Fruit fly (Drosophila melanogaster) whole organism, embryonic: ENCODE measurements around the gene cry.

Experiments used
- Ada2b ChIP-seq: fragments of 200-800 bp; sonication (Bioruptor generic); IDR thresholded peaks from 2 replicates; pipeline ENCODE4 v1.3.6; 2022; ENCODE audit warnings: missing biosample characterization, missing genetic modification characterization
- Asciz ChIP-seq: fragments of 200-800 bp; sonication (Bioruptor generic); optimal IDR thresholded peaks from 2 replicates; lab custom pipeline; 2017; ENCODE audit warnings: missing biosample characterization, mild to moderate bottlenecking, missing genetic modification characterization, missing genetic modification reagents
- Bgb ChIP-seq: fragments of 200-800 bp; sonication (Bioruptor generic); IDR thresholded peaks from 2 replicates; pipeline ENCODE4 v1.3.6; 2022; ENCODE audit warnings: missing biosample characterization, missing genetic modification characterization; ENCODE audit not compliant: partially characterized antibody
- Blimp-1 ChIP-seq: fragments of 200-800 bp; sonication (Bioruptor generic); optimal IDR thresholded peaks from 3 replicates; lab custom pipeline; 2018; ENCODE audit warnings: missing biosample characterization, missing genetic modification characterization, mild to moderate bottlenecking, moderate library complexity, missing genetic modification reagents
- C15 ChIP-seq: fragments of 200-800 bp; sonication (Bioruptor generic); IDR thresholded peaks from 3 replicates; pipeline ENCODE4 v1.3.6; 2022; ENCODE audit warnings: missing biosample characterization, missing genetic modification characterization
- CG10209 ChIP-seq: fragments of 200-800 bp; sonication (Bioruptor generic); optimal IDR thresholded peaks from 3 replicates; lab custom pipeline; 2017; ENCODE audit warnings: missing biosample characterization, mild to moderate bottlenecking, missing genetic modification characterization, missing genetic modification reagents
- CG11398 ChIP-seq: fragments of 200-800 bp; sonication (Bioruptor generic); optimal IDR thresholded peaks from 2 replicates; lab custom pipeline; 2016; ENCODE audit warnings: missing biosample characterization, missing genetic modification characterization
- CG12155 ChIP-seq: fragments of 200-800 bp; sonication (Bioruptor generic); optimal IDR thresholded peaks from 3 replicates; lab custom pipeline; 2016; ENCODE audit warnings: missing biosample characterization, missing genetic modification characterization
- CG12391 ChIP-seq: fragments of 200-800 bp; sonication (Bioruptor generic); optimal IDR thresholded peaks from 3 replicates; lab custom pipeline; 2018; ENCODE audit warnings: missing biosample characterization, mild to moderate bottlenecking, missing genetic modification characterization, moderate library complexity
- CG1603 ChIP-seq: fragments of 200-800 bp; sonication (Bioruptor generic); optimal IDR thresholded peaks from 2 replicates; lab custom pipeline; 2019; ENCODE audit warnings: missing biosample characterization, mild to moderate bottlenecking, missing genetic modification characterization, moderate library complexity
- CG17912 ChIP-seq: fragments of 200-800 bp; sonication (Bioruptor generic); optimal IDR thresholded peaks from 2 replicates; lab custom pipeline; 2018; ENCODE audit warnings: missing biosample characterization, mild to moderate bottlenecking, missing genetic modification characterization
- CG18619 ChIP-seq: fragments of 200-800 bp; sonication (Bioruptor generic); optimal IDR thresholded peaks from 3 replicates; lab custom pipeline; 2017; ENCODE audit warnings: missing biosample characterization, mild to moderate bottlenecking, missing genetic modification characterization
- CG31388 ChIP-seq: fragments of 200-800 bp; sonication (Bioruptor generic); optimal IDR thresholded peaks from 2 replicates; lab custom pipeline; 2016; ENCODE audit warnings: missing biosample characterization, missing genetic modification characterization
- CG32532 ChIP-seq: fragments of 200-800 bp; sonication (Bioruptor generic); IDR thresholded peaks from 2 replicates; pipeline ENCODE4 v1.3.6; 2022; ENCODE audit warnings: missing biosample characterization, missing genetic modification characterization
- CG32767 ChIP-seq: fragments of 200-800 bp; sonication (Bioruptor generic); IDR thresholded peaks from 2 replicates; pipeline ENCODE4 v1.3.6; 2022; ENCODE audit warnings: missing biosample characterization, missing genetic modification characterization
- CG3281 ChIP-seq: fragments of 200-800 bp; sonication (Bioruptor generic); optimal IDR thresholded peaks from 3 replicates; lab custom pipeline; 2017; ENCODE audit warnings: missing biosample characterization, mild to moderate bottlenecking, missing genetic modification characterization
- CG34224 ChIP-seq: fragments of 200-800 bp; sonication (Bioruptor generic); IDR thresholded peaks from 3 replicates; pipeline ENCODE4 v1.3.6; 2022; ENCODE audit warnings: missing biosample characterization, missing genetic modification characterization; ENCODE audit not compliant: partially characterized antibody
- CG3838 ChIP-seq: fragments of 200-800 bp; sonication (Bioruptor generic); optimal IDR thresholded peaks from 3 replicates; lab custom pipeline; 2016; ENCODE audit warnings: missing biosample characterization, missing genetic modification characterization
- CG4328 ChIP-seq: fragments of 200-800 bp; sonication (Bioruptor generic); optimal IDR thresholded peaks from 3 replicates; lab custom pipeline; 2017; ENCODE audit warnings: missing biosample characterization, missing genetic modification reagents, missing genetic modification characterization
- CG6654 ChIP-seq: fragments of 200-800 bp; sonication (Bioruptor generic); optimal IDR thresholded peaks from 2 replicates; lab custom pipeline; 2017; ENCODE audit warnings: missing biosample characterization, mild to moderate bottlenecking, missing genetic modification characterization
- CG8281 ChIP-seq: fragments of 200-800 bp; sonication (Bioruptor generic); optimal IDR thresholded peaks from 2 replicates; lab custom pipeline; 2018; ENCODE audit warnings: missing biosample characterization, mild to moderate bottlenecking, missing genetic modification characterization, moderate library complexity
- CG9817 ChIP-seq: fragments of 200-800 bp; sonication (Bioruptor generic); optimal IDR thresholded peaks from 2 replicates; lab custom pipeline; 2018; ENCODE audit warnings: missing biosample characterization, mild to moderate bottlenecking, missing genetic modification characterization, moderate library complexity
- CoRest ChIP-seq: fragments of 200-800 bp; sonication (Bioruptor generic); optimal IDR thresholded peaks from 3 replicates; lab custom pipeline; 2018; ENCODE audit warnings: missing biosample characterization, mild to moderate bottlenecking, missing genetic modification characterization, moderate library complexity
- Dek ChIP-seq: fragments of 200-800 bp; sonication (Bioruptor generic); optimal IDR thresholded peaks from 3 replicates; lab custom pipeline; 2019; ENCODE audit warnings: missing biosample characterization, mild to moderate bottlenecking, missing genetic modification characterization, moderate library complexity
- Eip74EF ChIP-seq, 2 experiments: fragments of 200-800 bp in 1 of 2; fragments of >200 bp in 1 of 2; sonication (Bioruptor generic) in 1 of 2; optimal IDR thresholded peaks; 2 replicates each; lab custom pipeline; 2017 to 2019; ENCODE audit warnings: missing biosample characterization in 2 of 2, missing genetic modification characterization in 2 of 2, mild to moderate bottlenecking in 1 of 2, moderate library complexity in 1 of 2
- HLH4C ChIP-seq: fragments of 200-800 bp; sonication (Bioruptor generic); IDR thresholded peaks from 3 replicates; pipeline ENCODE4 v1.3.6; 2022; ENCODE audit warnings: missing biosample characterization, missing genetic modification characterization; ENCODE audit not compliant: partially characterized antibody
- MBD-R2 ChIP-seq: fragments of 200-800 bp; sonication (Bioruptor generic); IDR thresholded peaks from 2 replicates; pipeline ENCODE4 v1.3.6; 2022; ENCODE audit warnings: missing biosample characterization, missing genetic modification characterization
- NC2β ChIP-seq: fragments of 200-800 bp; sonication (Bioruptor generic); optimal IDR thresholded peaks from 2 replicates; lab custom pipeline; 2016; ENCODE audit warnings: missing biosample characterization, missing genetic modification characterization
- Oli ChIP-seq: fragments of 200-800 bp; sonication (Bioruptor generic); optimal IDR thresholded peaks from 2 replicates; lab custom pipeline; 2018; ENCODE audit warnings: missing biosample characterization, mild to moderate bottlenecking, missing genetic modification characterization, moderate library complexity
- al ChIP-seq: fragments of 200-800 bp; sonication (Bioruptor generic); IDR thresholded peaks from 2 replicates; pipeline ENCODE4 v1.3.6; 2022; ENCODE audit warnings: missing biosample characterization, missing genetic modification characterization
- aop ChIP-seq: fragments of 200-800 bp; sonication (Bioruptor generic); IDR thresholded peaks from 2 replicates; pipeline ENCODE4 v1.3.6; 2022; ENCODE audit warnings: missing biosample characterization, missing genetic modification characterization
- chn ChIP-seq: fragments of 200-800 bp; sonication (Bioruptor generic); optimal IDR thresholded peaks from 2 replicates; lab custom pipeline; 2016; ENCODE audit warnings: missing biosample characterization, missing genetic modification characterization
- dpn ChIP-seq, 2 experiments: fragments of 200-800 bp; sonication (Bioruptor generic); optimal IDR thresholded peaks; 3 replicates each; lab custom pipeline; 2016; ENCODE audit warnings: missing biosample characterization in 2 of 2, missing genetic modification characterization in 2 of 2
- eyg ChIP-seq: fragments of 200-800 bp; sonication (Bioruptor generic); optimal IDR thresholded peaks from 3 replicates; lab custom pipeline; 2016; ENCODE audit warnings: missing biosample characterization, missing genetic modification characterization
- gce ChIP-seq: fragments of 200-800 bp; sonication (Bioruptor generic); IDR thresholded peaks from 3 replicates; pipeline ENCODE4 v1.3.6; 2022; ENCODE audit warnings: missing biosample characterization, missing genetic modification characterization
- gfzf ChIP-seq: fragments of 200-800 bp; sonication (Bioruptor generic); optimal IDR thresholded peaks from 2 replicates; lab custom pipeline; 2016; ENCODE audit warnings: missing biosample characterization, mild to moderate bottlenecking, missing genetic modification characterization, moderate library complexity
- gro ChIP-seq: fragments of 200-800 bp; sonication (Bioruptor generic); optimal IDR thresholded peaks from 2 replicates; lab custom pipeline; 2016; ENCODE audit warnings: missing biosample characterization, missing genetic modification characterization
- hb ChIP-seq: fragments of 200-800 bp; sonication (Bioruptor generic); IDR thresholded peaks from 3 replicates; pipeline ENCODE4 v1.3.6; 2022; ENCODE audit warnings: missing biosample characterization, missing genetic modification characterization; ENCODE audit not compliant: partially characterized antibody
- insv ChIP-seq, 2 experiments: fragments of 200-800 bp; sonication (Bioruptor generic); optimal IDR thresholded peaks; 3 replicates each; lab custom pipeline; 2016 to 2018; ENCODE audit warnings: missing biosample characterization in 2 of 2, missing genetic modification characterization in 2 of 2
- mam ChIP-seq: fragments of 200-800 bp; sonication (Bioruptor generic); optimal IDR thresholded peaks from 3 replicates; lab custom pipeline; 2016; ENCODE audit warnings: missing biosample characterization, missing genetic modification characterization
- mld ChIP-seq: fragments of 200-800 bp; sonication (Bioruptor generic); IDR thresholded peaks from 3 replicates; pipeline ENCODE4 v1.3.6; 2022; ENCODE audit warnings: missing biosample characterization, missing genetic modification characterization; ENCODE audit not compliant: partially characterized antibody
- pnt ChIP-seq: fragments of 200-800 bp; sonication (Bioruptor generic); optimal IDR thresholded peaks from 3 replicates; lab custom pipeline; 2016; ENCODE audit warnings: missing biosample characterization, missing genetic modification characterization
- sens ChIP-seq: fragments of 200-800 bp; sonication (Bioruptor generic); peaks from one replicate; lab custom pipeline; 2016; ENCODE audit warnings: missing biosample characterization, missing genetic modification characterization
- sisA ChIP-seq: fragments of 200-800 bp; sonication (Bioruptor generic); IDR thresholded peaks from 2 replicates; pipeline ENCODE4 v1.3.6; 2022; ENCODE audit warnings: missing biosample characterization, missing genetic modification characterization
- slou ChIP-seq: fragments of 200-800 bp; sonication (Bioruptor generic); optimal IDR thresholded peaks from 3 replicates; lab custom pipeline; 2016; ENCODE audit warnings: missing biosample characterization, missing genetic modification characterization
- stc ChIP-seq: fragments of 200-800 bp; sonication (Bioruptor generic); IDR thresholded peaks from 2 replicates; pipeline ENCODE4 v1.3.6; 2022; ENCODE audit warnings: missing biosample characterization, missing genetic modification characterization
- stwl ChIP-seq: fragments of 200-800 bp; sonication (Bioruptor generic); optimal IDR thresholded peaks from 3 replicates; lab custom pipeline; 2018; ENCODE audit warnings: missing biosample characterization, mild to moderate bottlenecking, missing genetic modification characterization, moderate library complexity
- zen2 ChIP-seq: fragments of 200-800 bp; sonication (Bioruptor generic); IDR thresholded peaks from 3 replicates; pipeline ENCODE4 v1.3.6; 2022; ENCODE audit warnings: missing biosample characterization, missing genetic modification characterization; ENCODE audit not compliant: partially characterized antibody
- zf30C ChIP-seq: fragments of 200-800 bp; sonication (Bioruptor generic); optimal IDR thresholded peaks from 3 replicates; lab custom pipeline; 2018; ENCODE audit warnings: missing biosample characterization, mild to moderate bottlenecking, missing genetic modification characterization

cry gene

dm6 chr3R:19180263-19180893 is 31.6 kb upstream of the cry start, which contains the start of the genes CG5555 and myd (continued):
- TF ChIP-seq CG10209 (GFP tag; lab: Kevin White, UChicago): peak; percentile 8
- peak; percentile 45 for TF ChIP-seq eyg (GFP tag; lab: Kevin White, UChicago)
- no peak for TF ChIP-seq NC2β (GFP tag; lab: Kevin White, UChicago)
- peak; percentile 53; the same call in 1 of the 2 replicates for TF ChIP-seq stc (GFP tag; lab: Robert Waterston, UW)
- no peak for TF ChIP-seq C15
- TF ChIP-seq MBD-R2 (GFP tag; lab: Robert Waterston, UW): peak; percentile 52
- no peak for TF ChIP-seq Asciz (GFP tag; lab: Kevin White, UChicago)
- peak; percentile 77 for TF ChIP-seq Bgb (GFP tag; lab: Robert Waterston, UW)
- TF ChIP-seq sisA (GFP tag; lab: Robert Waterston, UW): no peak
- TF ChIP-seq slou (GFP tag; lab: Kevin White, UChicago): no peak
- peak; percentile 80 for TF ChIP-seq gro (GFP tag; lab: Kevin White, UChicago)
- peak; percentile 38 for TF ChIP-seq chn
- peak; percentile 56 for TF ChIP-seq CG1603
- TF ChIP-seq CG32532 (GFP tag; lab: Robert Waterston, UW): peak; percentile 70
- no peak for TF ChIP-seq CG8281
- TF ChIP-seq CG3838 (GFP tag; lab: Kevin White, UChicago): peak; percentile 42
- no peak for TF ChIP-seq CG4328 (GFP tag; lab: Kevin White, UChicago)
- no peak for TF ChIP-seq CG17912
- TF ChIP-seq Oli (tag; lab: Kevin White, UChicago): no peak
- TF ChIP-seq mld (GFP tag; lab: Robert Waterston, UW): peak; percentile 52; the same call in 1 of the 3 replicates
- no peak for TF ChIP-seq aop
- peak; percentile 21 for TF ChIP-seq CG18619
- TF ChIP-seq stwl: peak; percentile 92
- peak; percentile 21 for TF ChIP-seq CG11398 (GFP tag; lab: Kevin White, UChicago)
- TF ChIP-seq hb: peak; percentile 77
- no peak for TF ChIP-seq CoRest (tag; lab: Kevin White, UChicago)
- peak in 1 of 2 experiments; percentile 5 for TF ChIP-seq Eip74EF (GFP tag; optimal IDR thresholded peaks at IDR 0.05; lab: Kevin White, UChicago)
- peak; percentile 17 for TF ChIP-seq mam (GFP tag; lab: Kevin White, UChicago)
- TF ChIP-seq Blimp-1 (GFP tag; lab: Kevin White, UChicago): peak; percentile 27
- TF ChIP-seq pnt (GFP tag; lab: Kevin White, UChicago): no peak
- TF ChIP-seq CG34224 (GFP tag; lab: Robert Waterston, UW): peak; percentile 82
- no peak for TF ChIP-seq Ada2b (GFP tag; lab: Robert Waterston, UW)
- peak; percentile 89 for TF ChIP-seq sens (GFP tag; lab: Kevin White, UChicago)
- no peak for TF ChIP-seq CG31388
- peak; percentile 0 for TF ChIP-seq CG9817 (tag; lab: Kevin White, UChicago)
- TF ChIP-seq zf30C (GFP tag; lab: Kevin White, UChicago): no peak
- peak; percentile 12 for TF ChIP-seq gfzf (GFP tag; lab: Kevin White, UChicago)
- TF ChIP-seq CG6654 (GFP tag; lab: Kevin White, UChicago): no peak
- TF ChIP-seq insv (GFP tag; optimal IDR thresholded peaks at IDR 0.05; lab: Kevin White, UChicago): no peak
- peak; percentile 52 for TF ChIP-seq CG12155 (GFP tag; lab: Kevin White, UChicago)
- peak; percentile 36; the same call in 2 of the 3 replicates for TF ChIP-seq zen2 (GFP tag; lab: Robert Waterston, UW)
- TF ChIP-seq dpn (GFP tag; optimal IDR thresholded peaks at IDR 0.05; lab: Kevin White, UChicago): peak; percentile 40 to 50
- TF ChIP-seq CG3281 (GFP tag; lab: Kevin White, UChicago): peak; percentile 18
- TF ChIP-seq HLH4C (GFP tag; lab: Robert Waterston, UW): peak; percentile 91
- peak; percentile 56 for TF ChIP-seq Dek (tag; lab: Kevin White, UChicago)
- TF ChIP-seq gce (GFP tag; lab: Robert Waterston, UW): no peak
- no peak for TF ChIP-seq CG32767
- peak; percentile 49 for TF ChIP-seq CG12391 (tag; lab: Kevin White, UChicago)
- no peak for TF ChIP-seq al (GFP tag; lab: Robert Waterston, UW)
